Fruit fly (Drosophila melanogaster) whole organism, embryonic: Measurements from ENCODE around the gene CG7016.
A peak's percentile ranks its signal among the peaks of the same experiment; 100 is the strongest.

Experiments
- Abd-B ChIP-seq: fragments of 200-800 bp; sonication (Bioruptor generic); optimal IDR thresholded peaks from 2 replicates; lab custom pipeline; 2018; ENCODE audit warnings: missing biosample characterization, mild to moderate bottlenecking, missing genetic modification characterization, moderate library complexity
- BtbVII ChIP-seq: fragments of 200-800 bp; sonication (Bioruptor generic); optimal IDR thresholded peaks from 3 replicates; lab custom pipeline; 2017; ENCODE audit warnings: missing biosample characterization, mild to moderate bottlenecking, missing genetic modification characterization
- CG10209 ChIP-seq: fragments of 200-800 bp; sonication (Bioruptor generic); optimal IDR thresholded peaks from 3 replicates; lab custom pipeline; 2017; ENCODE audit warnings: missing biosample characterization, mild to moderate bottlenecking, missing genetic modification characterization, missing genetic modification reagents
- CG10274 ChIP-seq: fragments of 200-800 bp; sonication (Bioruptor generic); optimal IDR thresholded peaks from 3 replicates; lab custom pipeline; 2017; ENCODE audit warnings: missing biosample characterization, mild to moderate bottlenecking, missing genetic modification characterization
- CG11560 ChIP-seq: fragments of 200-800 bp; sonication (Bioruptor generic); IDR thresholded peaks from 3 replicates; pipeline ENCODE4 v1.3.6; 2022; ENCODE audit warnings: missing biosample characterization, missing genetic modification characterization
- CG14710 ChIP-seq: fragments of 200-800 bp; sonication (Bioruptor generic); optimal IDR thresholded peaks from 3 replicates; lab custom pipeline; 2019; ENCODE audit warnings: missing biosample characterization, mild to moderate bottlenecking, missing genetic modification characterization, moderate library complexity
- CG17186 ChIP-seq: fragments of 200-800 bp; sonication (Bioruptor generic); optimal IDR thresholded peaks from 3 replicates; lab custom pipeline; 2017; ENCODE audit warnings: missing biosample characterization, missing genetic modification reagents, missing genetic modification characterization
- CG17385 ChIP-seq: fragments of 200-800 bp; sonication (Bioruptor generic); optimal IDR thresholded peaks from 3 replicates; lab custom pipeline; 2018; ENCODE audit warnings: missing biosample characterization, mild to moderate bottlenecking, missing genetic modification characterization
- CG18262 ChIP-seq: fragments of 200-800 bp; optimal IDR thresholded peaks from 3 replicates; lab custom pipeline; 2019; ENCODE audit warnings: missing biosample characterization, mild to moderate bottlenecking, missing genetic modification characterization, moderate library complexity
- CG31365 ChIP-seq: fragments of 200-800 bp; sonication (Bioruptor generic); optimal IDR thresholded peaks from 2 replicates; lab custom pipeline; 2018; ENCODE audit warnings: missing biosample characterization, mild to moderate bottlenecking, missing genetic modification characterization
- CG34224 ChIP-seq: fragments of 200-800 bp; sonication (Bioruptor generic); IDR thresholded peaks from 3 replicates; pipeline ENCODE4 v1.3.6; 2022; ENCODE audit warnings: missing biosample characterization, missing genetic modification characterization; ENCODE audit not compliant: partially characterized antibody
- CG4328 ChIP-seq: fragments of 200-800 bp; sonication (Bioruptor generic); optimal IDR thresholded peaks from 3 replicates; lab custom pipeline; 2017; ENCODE audit warnings: missing biosample characterization, missing genetic modification reagents, missing genetic modification characterization
- CG4424 ChIP-seq: fragments of 200-800 bp; sonication (Bioruptor generic); optimal IDR thresholded peaks from 3 replicates; lab custom pipeline; 2016; ENCODE audit warnings: missing biosample characterization, missing genetic modification characterization
- CG4707 ChIP-seq: fragments of 200-800 bp; sonication (Bioruptor generic); optimal IDR thresholded peaks from 2 replicates; lab custom pipeline; 2018; ENCODE audit warnings: missing biosample characterization, mild to moderate bottlenecking, missing genetic modification characterization, moderate library complexity
- CG6683 ChIP-seq: fragments of 200-800 bp; sonication (Bioruptor generic); optimal IDR thresholded peaks from 2 replicates; lab custom pipeline; 2017; ENCODE audit warnings: missing biosample characterization, mild to moderate bottlenecking, missing genetic modification characterization, missing genetic modification reagents
- CG8281 ChIP-seq: fragments of 200-800 bp; sonication (Bioruptor generic); optimal IDR thresholded peaks from 2 replicates; lab custom pipeline; 2018; ENCODE audit warnings: missing biosample characterization, mild to moderate bottlenecking, missing genetic modification characterization, moderate library complexity
- CrebB ChIP-seq: fragments of 200-800 bp; sonication (Bioruptor generic); optimal IDR thresholded peaks from 3 replicates; lab custom pipeline; 2018; ENCODE audit warnings: missing biosample characterization, mild to moderate bottlenecking, missing genetic modification characterization
- Dek ChIP-seq: fragments of 200-800 bp; sonication (Bioruptor generic); optimal IDR thresholded peaks from 3 replicates; lab custom pipeline; 2019; ENCODE audit warnings: missing biosample characterization, mild to moderate bottlenecking, missing genetic modification characterization, moderate library complexity
- Elba2 ChIP-seq: fragments of 200-800 bp; sonication (Bioruptor generic); optimal IDR thresholded peaks from 3 replicates; lab custom pipeline; 2016; ENCODE audit warnings: missing biosample characterization, missing genetic modification characterization
- Ets97D ChIP-seq: fragments of 200-800 bp; sonication (Bioruptor generic); optimal IDR thresholded peaks from 3 replicates; lab custom pipeline; 2016; ENCODE audit warnings: missing biosample characterization, missing genetic modification characterization
- Fer1 ChIP-seq: fragments of 200-800 bp; sonication (Bioruptor generic); optimal IDR thresholded peaks from 2 replicates; lab custom pipeline; 2017; ENCODE audit warnings: missing biosample characterization, mild to moderate bottlenecking, missing genetic modification characterization
- GATAe ChIP-seq: fragments of 200-800 bp; sonication (Bioruptor generic); conservative IDR thresholded peaks from 2 replicates; pipeline ENCODE4 v1.3.6; 2022; ENCODE audit warnings: missing biosample characterization, missing genetic modification characterization
- HmgD ChIP-seq: fragments of 200-800 bp; sonication (Bioruptor generic); optimal IDR thresholded peaks from 3 replicates; lab custom pipeline; 2016; ENCODE audit warnings: missing biosample characterization, missing genetic modification characterization
- Hr78 ChIP-seq, 2 experiments: fragments of 200-800 bp in 1 of 2; fragments of >200 bp in 1 of 2; sonication (Bioruptor generic) in 1 of 2; optimal IDR thresholded peaks; 2 replicates each; lab custom pipeline; 2017 to 2019; ENCODE audit warnings: missing biosample characterization in 2 of 2, missing genetic modification characterization in 2 of 2, mild to moderate bottlenecking in 1 of 2, moderate library complexity in 1 of 2
- Nf-YC ChIP-seq: fragments of 200-800 bp; optimal IDR thresholded peaks from 3 replicates; lab custom pipeline; 2019; ENCODE audit warnings: missing biosample characterization, mild to moderate bottlenecking, missing genetic modification characterization, moderate library complexity
- Ravus ChIP-seq: fragments of 200-800 bp; sonication (Bioruptor generic); IDR thresholded peaks from 2 replicates; pipeline ENCODE4 v1.3.6; 2022; ENCODE audit warnings: missing biosample characterization, missing genetic modification characterization
- Trl ChIP-seq, 3 experiments: fragments of >200 bp in 2 of 3; fragments of 200-800 bp in 1 of 3; sonication (Bioruptor generic) in 1 of 3; optimal IDR thresholded peaks; 2 replicates in 1 of 3; 3 replicates in 2 of 3; lab custom pipeline; 2016 to 2017; ENCODE audit warnings: missing biosample characterization in 1 of 3, missing genetic modification characterization in 1 of 3
- Xrp1 ChIP-seq: fragments of 200-800 bp; sonication (Bioruptor generic); IDR thresholded peaks from 2 replicates; pipeline ENCODE4 v1.3.6; 2022; ENCODE audit warnings: missing biosample characterization, missing genetic modification characterization
- ac ChIP-seq: fragments of 200-800 bp; sonication (Bioruptor generic); optimal IDR thresholded peaks from 3 replicates; lab custom pipeline; 2017; ENCODE audit warnings: missing biosample characterization, mild to moderate bottlenecking, missing genetic modification characterization
- aop ChIP-seq: fragments of 200-800 bp; sonication (Bioruptor generic); IDR thresholded peaks from 2 replicates; pipeline ENCODE4 v1.3.6; 2022; ENCODE audit warnings: missing biosample characterization, missing genetic modification characterization
- ase ChIP-seq: fragments of 200-800 bp; sonication (Bioruptor generic); IDR thresholded peaks from 3 replicates; pipeline ENCODE4 v1.3.6; 2022; ENCODE audit warnings: missing biosample characterization, missing genetic modification characterization
- cato ChIP-seq: fragments of 200-800 bp; sonication (Bioruptor generic); optimal IDR thresholded peaks from 2 replicates; lab custom pipeline; 2016; ENCODE audit warnings: missing biosample characterization, missing genetic modification characterization, borderline replicate concordance
- dan ChIP-seq: fragments of 200-800 bp; sonication (Bioruptor generic); IDR thresholded peaks from 2 replicates; pipeline ENCODE4 v1.3.6; 2022; ENCODE audit warnings: missing biosample characterization, missing genetic modification characterization
- disco-r ChIP-seq: fragments of 200-800 bp; sonication (Bioruptor generic); optimal IDR thresholded peaks from 2 replicates; lab custom pipeline; 2016; ENCODE audit warnings: missing biosample characterization, missing genetic modification characterization
- ems ChIP-seq: fragments of 200-800 bp; sonication (Bioruptor generic); optimal IDR thresholded peaks from 3 replicates; lab custom pipeline; 2016; ENCODE audit warnings: missing biosample characterization, missing genetic modification characterization
- eyg ChIP-seq: fragments of 200-800 bp; sonication (Bioruptor generic); optimal IDR thresholded peaks from 3 replicates; lab custom pipeline; 2016; ENCODE audit warnings: missing biosample characterization, missing genetic modification characterization
- fd96Cb ChIP-seq: fragments of 200-800 bp; sonication (Bioruptor generic); optimal IDR thresholded peaks from 2 replicates; lab custom pipeline; 2018; ENCODE audit warnings: missing biosample characterization, mild to moderate bottlenecking, missing genetic modification characterization, moderate library complexity
- gro ChIP-seq: fragments of 200-800 bp; sonication (Bioruptor generic); optimal IDR thresholded peaks from 2 replicates; lab custom pipeline; 2016; ENCODE audit warnings: missing biosample characterization, missing genetic modification characterization
- gsb ChIP-seq: fragments of 200-800 bp; sonication (Bioruptor generic); IDR thresholded peaks from 2 replicates; pipeline ENCODE4 v1.3.6; 2022; ENCODE audit warnings: missing biosample characterization, missing genetic modification characterization
- klu ChIP-seq: fragments of 200-800 bp; sonication (Bioruptor generic); IDR thresholded peaks from 2 replicates; pipeline ENCODE4 v1.3.6; 2022; ENCODE audit warnings: missing biosample characterization, missing genetic modification characterization
- lilli ChIP-seq: fragments of 200-800 bp; sonication (Bioruptor generic); optimal IDR thresholded peaks from 3 replicates; lab custom pipeline; 2016; ENCODE audit warnings: missing biosample characterization, missing genetic modification characterization
- oc ChIP-seq: fragments of 200-800 bp; sonication (Bioruptor generic); optimal IDR thresholded peaks from 2 replicates; lab custom pipeline; 2018; ENCODE audit warnings: missing biosample characterization, mild to moderate bottlenecking, missing genetic modification characterization, moderate library complexity
- p53 ChIP-seq: fragments of 200-800 bp; sonication (Bioruptor generic); optimal IDR thresholded peaks from 2 replicates; lab custom pipeline; 2016; ENCODE audit warnings: missing biosample characterization, missing genetic modification characterization
- pb ChIP-seq: fragments of 200-800 bp; sonication (Bioruptor generic); optimal IDR thresholded peaks from 3 replicates; lab custom pipeline; 2016; ENCODE audit warnings: missing biosample characterization, missing genetic modification characterization
- pum ChIP-seq: fragments of 200-800 bp; sonication (Bioruptor generic); optimal IDR thresholded peaks from 2 replicates; lab custom pipeline; 2016; ENCODE audit warnings: missing biosample characterization, missing genetic modification characterization
- rib ChIP-seq: fragments of 200-800 bp; sonication (Bioruptor generic); IDR thresholded peaks from 2 replicates; pipeline ENCODE4 v1.3.6; 2022; ENCODE audit warnings: missing biosample characterization, missing genetic modification characterization
- tll ChIP-seq, 2 experiments: fragments of 200-800 bp in 1 of 2; fragments of >200 bp in 1 of 2; sonication (Bioruptor generic) in 1 of 2; optimal IDR thresholded peaks; 2 replicates each; lab custom pipeline; 2017 to 2019; ENCODE audit warnings: missing biosample characterization in 2 of 2, missing genetic modification characterization in 2 of 2, mild to moderate bottlenecking in 1 of 2, moderate library complexity in 1 of 2
- vnd ChIP-seq: fragments of 200-800 bp; sonication (Bioruptor generic); IDR thresholded peaks from 3 replicates; pipeline ENCODE4 v1.3.6; 2022; ENCODE audit warnings: missing biosample characterization, missing genetic modification characterization; ENCODE audit not compliant: partially characterized antibody
- wek ChIP-seq: fragments of 200-800 bp; sonication (Bioruptor generic); optimal IDR thresholded peaks from 3 replicates; lab custom pipeline; 2018; ENCODE audit warnings: missing biosample characterization, mild to moderate bottlenecking, missing genetic modification characterization, moderate library complexity

CG7016 gene

DNA sequence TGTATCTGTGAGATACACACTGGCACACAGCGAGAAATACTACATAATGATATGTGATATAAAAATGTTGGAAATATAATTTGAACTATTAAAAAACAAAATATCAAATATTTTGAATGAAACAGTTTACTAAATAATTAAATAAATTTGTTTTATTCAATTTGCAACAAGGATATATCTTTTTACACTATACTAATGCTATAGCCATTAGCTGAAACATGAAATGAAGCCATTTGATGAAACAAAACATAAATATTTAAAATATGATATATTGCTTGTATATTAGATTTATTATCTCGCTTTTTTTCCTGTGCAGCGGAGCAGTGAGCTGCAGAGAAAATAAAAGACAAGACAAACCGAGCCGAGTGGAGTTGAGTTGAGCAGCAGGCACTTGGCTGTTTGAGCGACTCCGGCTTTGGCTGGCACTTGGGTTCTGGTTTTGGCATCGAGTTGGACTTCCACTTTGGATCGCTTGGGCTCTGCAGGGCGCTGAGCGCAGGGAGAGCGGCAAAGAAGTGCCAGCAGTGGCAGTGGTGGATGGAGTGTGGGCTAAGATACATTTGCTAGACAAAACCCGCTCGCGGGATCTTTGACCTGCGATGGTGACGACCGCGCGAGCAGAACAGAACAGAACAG, 30.7 kb downstream of the CG7016 start (continued):
- TF ChIP-seq Nf-YC (peak; percentile 68), ems (no peak), dan (no peak), CG17186 (GFP tag; lab: Kevin White, UChicago) (no peak), klu (GFP tag; lab: Robert Waterston, UW) (peak; percentile 60; the same call in 1 of the 2 replicates), GATAe (GFP tag; lab: Robert Waterston, UW) (no peak), CG34224 (no peak), CrebB (tag; lab: Kevin White, UChicago) (peak; percentile 61), pum (GFP tag; lab: Kevin White, UChicago) (no peak), CG18262 (peak; percentile 97), cato (GFP tag; lab: Kevin White, UChicago) (peak; percentile 35), lilli (GFP tag; lab: Kevin White, UChicago) (peak; percentile 17), vnd (GFP tag; lab: Robert Waterston, UW) (no peak), CG11560 (0 out of 3 replicates have a peak, but pooled peaks have one; percentile 42), CG10209 (GFP tag; lab: Kevin White, UChicago) (peak; percentile 78), gsb (no peak), wek (GFP tag; lab: Kevin White, UChicago) (no peak), CG4424 (GFP tag; lab: Kevin White, UChicago) (peak; percentile 76), CG10274 (peak; percentile 2), oc (tag; lab: Kevin White, UChicago) (peak; percentile 63), Hr78 (GFP tag; optimal IDR thresholded peaks at IDR 0.05; lab: Kevin White, UChicago) (peak in 1 of 2 experiments; percentile 78), Fer1 (GFP tag; lab: Kevin White, UChicago) (no peak), CG31365 (no peak), HmgD (GFP tag; lab: Kevin White, UChicago) (no peak), disco-r (GFP tag; lab: Kevin White, UChicago) (no peak), fd96Cb (peak; percentile 88), rib (GFP tag; lab: Robert Waterston, UW) (no peak), gro (GFP tag; lab: Kevin White, UChicago) (no peak), p53 (no peak), CG4328 (GFP tag; lab: Kevin White, UChicago) (peak; percentile 68), BtbVII (GFP tag; lab: Kevin White, UChicago) (peak; percentile 70), ase (0 out of 3 replicates have a peak, but pooled peaks have one; percentile 44), Dek (tag; lab: Kevin White, UChicago) (no peak), eyg (GFP tag; lab: Kevin White, UChicago) (no peak), Elba2 (GFP tag; lab: Kevin White, UChicago) (no peak), Ets97D (GFP tag; lab: Kevin White, UChicago) (no peak), CG4707 (GFP tag; lab: Kevin White, UChicago) (no peak), ac (GFP tag; lab: Kevin White, UChicago) (peak; percentile 6), CG14710 (tag; lab: Kevin White, UChicago) (peak; percentile 94), aop (GFP tag; lab: Robert Waterston, UW) (no peak), CG6683 (GFP tag; lab: Kevin White, UChicago) (no peak), Abd-B (GFP tag; lab: Kevin White, UChicago) (peak; percentile 83), pb (GFP tag; lab: Kevin White, UChicago) (no peak), CG17385 (GFP tag; lab: Kevin White, UChicago) (peak; percentile 74), CG8281 (tag; lab: Kevin White, UChicago) (peak; percentile 58), tll (GFP tag; optimal IDR thresholded peaks at IDR 0.05; lab: Kevin White, UChicago) (peak in 1 of 2 experiments; percentile 21), Xrp1 (GFP tag; lab: Robert Waterston, UW) (peak; percentile 81), Ravus (GFP tag; lab: Robert Waterston, UW) (peak; percentile 17), Trl (optimal IDR thresholded peaks at IDR 0.05; lab: Kevin White, UChicago) (peak in 1 of 2 experiments; percentile 30), Trl (GFP tag; optimal IDR thresholded peaks at IDR 0.05; lab: Kevin White, UChicago) (no peak)
